Worm (Caenorhabditis elegans) whole organism, L3 larva: ENCODE data around the gene qns-1.

Source experiments
- lin-39 ChIP-seq: fragments of 150-350 bp; optimal IDR thresholded peaks from 2 replicates; lab custom pipeline; 2018; ENCODE audit warnings: missing biosample characterization, missing genetic modification reagents, missing genetic modification characterization
- zag-1 ChIP-seq: fragments of 150-350 bp; optimal IDR thresholded peaks from 2 replicates; lab custom pipeline; 2014; ENCODE audit warnings: missing biosample characterization, missing genetic modification characterization

DNA sequence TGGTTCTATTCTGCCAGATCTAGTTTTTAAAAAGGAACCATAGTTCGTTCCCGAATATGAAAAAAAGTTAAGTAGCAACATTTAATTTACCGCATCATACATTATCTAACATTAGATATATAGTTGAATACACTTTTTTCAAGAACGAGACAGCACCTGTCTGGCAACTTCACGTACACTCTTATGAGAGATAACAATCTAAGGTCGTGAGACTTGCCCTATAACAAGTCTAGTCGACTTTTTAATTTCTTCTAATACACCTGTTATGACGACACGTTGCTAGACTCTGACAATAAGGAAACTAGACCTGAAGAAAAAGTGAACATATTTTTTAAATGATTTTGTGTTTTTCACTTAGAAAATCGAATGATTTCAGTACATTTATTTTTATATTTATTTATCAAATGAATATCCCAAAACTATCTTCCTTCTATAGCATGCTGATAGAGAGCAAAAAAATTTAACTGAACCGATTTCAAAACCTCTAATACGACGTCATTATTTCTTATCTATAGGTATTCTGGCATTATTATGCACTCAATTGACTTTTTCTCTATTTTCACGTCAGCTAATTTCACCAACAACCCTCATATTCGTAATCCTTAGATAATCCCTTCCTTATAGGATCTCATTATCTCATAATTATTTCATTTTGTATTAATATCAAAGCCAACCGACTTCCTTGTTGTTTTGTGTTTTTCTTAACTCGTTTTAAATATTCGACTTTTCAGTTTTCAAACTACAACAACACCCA, 34.0 kb upstream of the qns-1 start:
- TF ChIP-seq lin-39 (no peak), zag-1 (tag; lab: Kevin White, UChicago) (no peak)
